Fruit fly (Drosophila melanogaster): ENCODE results near the gene cac.
A peak's percentile ranks its signal among the peaks of the same experiment; 100 is the strongest.

- TF ChIP-seq Mnt (GFP tag; optimal IDR thresholded peaks at IDR 0.05) (no peak), CG5204 (GFP tag; optimal IDR thresholded peaks at IDR 0.05) (peak; percentile 19), CG12768 (GFP tag; optimal IDR thresholded peaks at IDR 0.05) (no peak), bab1 (GFP tag; optimal IDR thresholded peaks at IDR 0.05) (no peak), tj (GFP tag; optimal IDR thresholded peaks at IDR 0.05) (no peak), CG11617 (GFP tag; optimal IDR thresholded peaks at IDR 0.05) (peak; percentile 15), Crg-1 (GFP tag; optimal IDR thresholded peaks at IDR 0.05) (no peak), ovo (GFP tag; optimal IDR thresholded peaks at IDR 0.05) (no peak), kay (GFP tag; ENCODE audit: borderline replicate concordance) (no peak), CG7101 (tag; optimal IDR thresholded peaks at IDR 0.05) (peak; percentile 31)
Measured at dm6 chrX:11920959-11921358, 63.9 kb downstream of the cac start.
